Worm (Caenorhabditis elegans) whole organism, young adult: ENCODE measurements around the gene kin-36.

Source experiments
- Y56A3A.18 ChIP-seq: fragments of 200-800 bp; sonication (Bioruptor generic); IDR thresholded peaks from 2 replicates; pipeline ENCODE4 v1.3.6; 2022; ENCODE audit warnings: missing genetic modification reagents, missing genetic modification characterization, missing compliant biosample characterization
- Y95B8A.8 ChIP-seq: fragments of 200-800 bp; sonication (Bioruptor generic); IDR thresholded peaks from 2 replicates; pipeline ENCODE4 v1.3.6; 2022; ENCODE audit warnings: missing genetic modification reagents, missing genetic modification characterization, missing compliant biosample characterization
- ama-1 ChIP-seq, 3 experiments: fragments of 150-350 bp in 1 of 3; sonication (generic microtip) in 2 of 3; optimal IDR thresholded peaks; 2 replicates each; lab custom pipeline; 2014 to 2018; ENCODE audit warnings: missing biosample characterization in 2 of 3, missing genetic modification characterization in 2 of 3, missing genetic modification reagents in 2 of 3
- athp-1 ChIP-seq: sonication (generic microtip); optimal IDR thresholded peaks from 2 replicates; lab custom pipeline; 2017; ENCODE audit warnings: mild to moderate bottlenecking, missing genetic modification characterization, missing compliant biosample characterization
- lin-40 ChIP-seq: sonication (generic microtip); optimal IDR thresholded peaks from 2 replicates; lab custom pipeline; 2016; ENCODE audit warnings: missing genetic modification characterization, mild to moderate bottlenecking, missing compliant biosample characterization, missing genotype, missing genetic modification reagents
- lir-1 ChIP-seq: fragments of 200-800 bp; sonication (Bioruptor generic); conservative IDR thresholded peaks from 2 replicates; pipeline ENCODE4 v1.3.6; 2022; ENCODE audit warnings: missing genetic modification reagents, missing genetic modification characterization, missing compliant biosample characterization
- lsy-27 ChIP-seq: sonication (generic microtip); optimal IDR thresholded peaks from 2 replicates; lab custom pipeline; 2017; ENCODE audit warnings: missing genetic modification characterization, mild to moderate bottlenecking, missing compliant biosample characterization, antibody characterized with exemption, missing genotype, borderline replicate concordance; ENCODE audit not compliant: insufficient read depth
- mxl-1 ChIP-seq: sonication (generic microtip); optimal IDR thresholded peaks from 2 replicates; lab custom pipeline; 2016; ENCODE audit warnings: missing genetic modification characterization, missing compliant biosample characterization
- snpc-4 ChIP-seq, 5 experiments: fragments of 150-350 bp in 1 of 5; sonication (generic microtip) in 4 of 5; optimal IDR thresholded peaks; 2 replicates each; lab custom pipeline; 2014 to 2018; ENCODE audit warnings: missing genetic modification characterization in 5 of 5, missing biosample characterization in 3 of 5, antibody characterized with exemption in 2 of 5, mild to moderate bottlenecking in 2 of 5, missing compliant biosample characterization in 2 of 5, missing genotype in 2 of 5, moderate library complexity in 2 of 5, missing genetic modification reagents in 1 of 5
- ztf-25 ChIP-seq: fragments of 200-800 bp; sonication (Bioruptor generic); IDR thresholded peaks from 2 replicates; pipeline ENCODE4 v1.3.6; 2022; ENCODE audit warnings: missing genetic modification reagents, missing genetic modification characterization, missing compliant biosample characterization

DNA sequence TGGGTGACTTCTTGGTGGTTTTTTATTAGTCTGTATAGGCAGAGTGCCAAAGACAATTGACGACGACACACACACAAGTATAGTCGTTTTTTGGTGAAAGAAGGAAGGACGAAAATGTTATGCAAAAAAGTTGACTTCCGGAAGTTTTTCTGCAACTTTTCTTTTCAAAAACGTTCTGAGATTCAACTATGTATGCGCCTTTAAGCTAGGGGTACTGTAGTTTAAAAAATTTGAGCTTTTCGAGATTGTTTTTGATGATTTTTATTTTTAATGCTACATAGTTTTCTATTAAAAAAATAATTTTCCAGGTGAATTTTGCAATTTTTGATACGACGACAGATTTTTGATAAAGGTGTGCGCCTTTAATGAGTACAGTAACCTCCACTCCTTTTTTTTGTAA, 11.0 kb upstream of the kin-36 start:
- TF ChIP-seq Y56A3A.18 (GFP tag; lab: Robert Waterston, UW), result no peak
- TF ChIP-seq ama-1 (optimal IDR thresholded peaks at IDR 0.05; lab: Kevin White, UChicago), result no peak
- TF ChIP-seq ama-1 (GFP tag; optimal IDR thresholded peaks at IDR 0.05; lab: Kevin White, UChicago), result no peak
- TF ChIP-seq athp-1, result no peak
- no peak for TF ChIP-seq Y95B8A.8
- no peak for TF ChIP-seq lsy-27 (tag; lab: Kevin White, UChicago)
- TF ChIP-seq lin-40 (tag; lab: Kevin White, UChicago), result no peak
- TF ChIP-seq ztf-25 (GFP tag; lab: Robert Waterston, UW), result no peak
- no peak for TF ChIP-seq snpc-4 (GFP tag; optimal IDR thresholded peaks at IDR 0.05; lab: Kevin White, UChicago)
- no peak for TF ChIP-seq snpc-4 (tag; optimal IDR thresholded peaks at IDR 0.05; lab: Kevin White, UChicago)
- TF ChIP-seq lir-1 (GFP tag; lab: Robert Waterston, UW), result no peak
- TF ChIP-seq mxl-1 (tag; lab: Kevin White, UChicago), result no peak
